Worm (Caenorhabditis elegans) whole organism, young adult: Measurements from ENCODE around the gene picc-1.

Source experiments
- B0261.1 ChIP-seq: sonication (generic microtip); optimal IDR thresholded peaks from 2 replicates; lab custom pipeline; 2016; ENCODE audit warnings: mild to moderate bottlenecking, missing genetic modification characterization, moderate library complexity, missing compliant biosample characterization
- B0336.3 ChIP-seq: fragments of 200-800 bp; sonication (Bioruptor generic); IDR thresholded peaks from 2 replicates; pipeline ENCODE4 v1.3.6; 2022; ENCODE audit warnings: missing genetic modification characterization, missing compliant biosample characterization
- C06A6.2 ChIP-seq: fragments of 200-800 bp; sonication (Bioruptor generic); conservative IDR thresholded peaks from 2 replicates; pipeline ENCODE4 v1.3.6; 2022; ENCODE audit warnings: missing genetic modification characterization, missing compliant biosample characterization
- C17E4.6 ChIP-seq: fragments of 200-800 bp; sonication (Bioruptor generic); IDR thresholded peaks from 2 replicates; pipeline ENCODE4 v1.3.6; 2022; ENCODE audit warnings: missing genetic modification reagents, missing genetic modification characterization, missing compliant biosample characterization
- D2030.7 ChIP-seq: fragments of 200-800 bp; sonication (Bioruptor generic); IDR thresholded peaks from 2 replicates; pipeline ENCODE4 v1.3.6; 2022; ENCODE audit warnings: missing genetic modification reagents, missing genetic modification characterization, missing compliant biosample characterization
- F22D6.2 ChIP-seq: sonication (generic microtip); optimal IDR thresholded peaks from 2 replicates; lab custom pipeline; 2016; ENCODE audit warnings: mild to moderate bottlenecking, missing genetic modification characterization, missing compliant biosample characterization
- F23B12.7 ChIP-seq: sonication (generic microtip); optimal IDR thresholded peaks from 2 replicates; lab custom pipeline; 2017; ENCODE audit warnings: missing genetic modification characterization, mild to moderate bottlenecking, missing compliant biosample characterization, antibody characterized with exemption, moderate library complexity; ENCODE audit not compliant: insufficient read depth
- F33H1.4 ChIP-seq: fragments of 200-800 bp; sonication (Bioruptor generic); IDR thresholded peaks from 2 replicates; pipeline ENCODE4 v1.3.6; 2022; ENCODE audit warnings: missing genetic modification reagents, missing genetic modification characterization, missing compliant biosample characterization
- F37B4.10 ChIP-seq: fragments of 200-800 bp; sonication (Bioruptor generic); IDR thresholded peaks from 2 replicates; pipeline ENCODE4 v1.3.6; 2022; ENCODE audit warnings: missing genetic modification characterization, missing compliant biosample characterization
- F39B2.1 ChIP-seq: fragments of 200-800 bp; sonication (Bioruptor generic); IDR thresholded peaks from 2 replicates; pipeline ENCODE4 v1.3.6; 2022; ENCODE audit warnings: missing genetic modification reagents, missing genetic modification characterization, missing compliant biosample characterization
- F57A8.1 ChIP-seq: fragments of 200-800 bp; sonication (Bioruptor generic); optimal IDR thresholded peaks from 2 replicates; lab custom pipeline; 2018; ENCODE audit warnings: mild to moderate bottlenecking, missing genetic modification characterization, moderate library complexity, missing compliant biosample characterization
- Y53F4B.3 ChIP-seq: fragments of 200-800 bp; sonication (Bioruptor generic); IDR thresholded peaks from 2 replicates; pipeline ENCODE4 v1.3.6; 2022; ENCODE audit warnings: missing genetic modification reagents, missing genetic modification characterization, missing compliant biosample characterization
- Y56A3A.18 ChIP-seq: fragments of 200-800 bp; sonication (Bioruptor generic); IDR thresholded peaks from 2 replicates; pipeline ENCODE4 v1.3.6; 2022; ENCODE audit warnings: missing genetic modification reagents, missing genetic modification characterization, missing compliant biosample characterization
- ZK185.1 ChIP-seq: sonication (generic microtip); optimal IDR thresholded peaks from 2 replicates; lab custom pipeline; 2016; ENCODE audit warnings: mild to moderate bottlenecking, missing genetic modification characterization, missing compliant biosample characterization; ENCODE audit not compliant: poor library complexity, severe bottlenecking
- akir-1 ChIP-seq: fragments of 200-800 bp; sonication (Bioruptor generic); optimal IDR thresholded peaks from 2 replicates; lab custom pipeline; 2018; ENCODE audit warnings: mild to moderate bottlenecking, missing genetic modification characterization, moderate library complexity, missing compliant biosample characterization
- attf-3 ChIP-seq: fragments of 200-800 bp; sonication (Bioruptor generic); conservative IDR thresholded peaks from 2 replicates; pipeline ENCODE4 v1.3.6; 2022; ENCODE audit warnings: missing genetic modification reagents, missing genetic modification characterization, missing compliant biosample characterization
- bed-2 ChIP-seq: fragments of 200-800 bp; sonication (Bioruptor generic); IDR thresholded peaks from 2 replicates; pipeline ENCODE4 v1.3.6; 2022; ENCODE audit warnings: missing genetic modification reagents, missing genetic modification characterization, missing compliant biosample characterization
- ccch-3 ChIP-seq: fragments of 200-800 bp; sonication (Bioruptor generic); optimal IDR thresholded peaks from 2 replicates; lab custom pipeline; 2018; ENCODE audit warnings: mild to moderate bottlenecking, missing genetic modification characterization, missing compliant biosample characterization
- cebp-2 ChIP-seq: fragments of 200-800 bp; sonication (Bioruptor generic); IDR thresholded peaks from 2 replicates; pipeline ENCODE4 v1.3.6; 2022; ENCODE audit warnings: missing genetic modification characterization, missing compliant biosample characterization
- ceh-100 ChIP-seq: fragments of 200-800 bp; sonication (Bioruptor generic); IDR thresholded peaks from 2 replicates; pipeline ENCODE4 v1.3.6; 2022; ENCODE audit warnings: missing genetic modification reagents, missing genetic modification characterization, missing compliant biosample characterization
- ceh-27 ChIP-seq: fragments of 200-800 bp; sonication (Bioruptor generic); optimal IDR thresholded peaks from 2 replicates; lab custom pipeline; 2018; ENCODE audit warnings: mild to moderate bottlenecking, missing genetic modification characterization, moderate library complexity, missing compliant biosample characterization
- ceh-91 ChIP-seq: fragments of 200-800 bp; sonication (Bioruptor generic); IDR thresholded peaks from 2 replicates; pipeline ENCODE4 v1.3.6; 2022; ENCODE audit warnings: missing genetic modification reagents, missing genetic modification characterization, missing compliant biosample characterization
- dox-1 ChIP-seq: fragments of 200-800 bp; sonication (Bioruptor generic); IDR thresholded peaks from 2 replicates; pipeline ENCODE4 v1.3.6; 2022; ENCODE audit warnings: missing genetic modification reagents, missing genetic modification characterization, missing compliant biosample characterization
- ekl-4 ChIP-seq: fragments of 200-800 bp; sonication (Bioruptor generic); IDR thresholded peaks from 2 replicates; pipeline ENCODE4 v1.3.6; 2022; ENCODE audit warnings: missing genetic modification reagents, missing genetic modification characterization, missing compliant biosample characterization
- ets-4 ChIP-seq: fragments of 200-800 bp; sonication (Bioruptor generic); optimal IDR thresholded peaks from 2 replicates; lab custom pipeline; 2018; ENCODE audit warnings: mild to moderate bottlenecking, missing genetic modification characterization, missing compliant biosample characterization
- fkh-3 ChIP-seq: sonication (generic microtip); optimal IDR thresholded peaks from 2 replicates; lab custom pipeline; 2016; ENCODE audit warnings: mild to moderate bottlenecking, missing genetic modification characterization, missing compliant biosample characterization
- him-1 ChIP-seq: sonication (generic microtip); optimal IDR thresholded peaks from 2 replicates; lab custom pipeline; 2016; ENCODE audit warnings: missing genotype, missing genetic modification reagents, missing genetic modification characterization, missing compliant biosample characterization
- hlh-12 ChIP-seq: sonication (generic microtip); optimal IDR thresholded peaks from 2 replicates; lab custom pipeline; 2016; ENCODE audit warnings: missing genetic modification characterization, missing compliant biosample characterization
- lin-40 ChIP-seq: sonication (generic microtip); optimal IDR thresholded peaks from 2 replicates; lab custom pipeline; 2016; ENCODE audit warnings: missing genetic modification characterization, mild to moderate bottlenecking, missing compliant biosample characterization, missing genotype, missing genetic modification reagents
- lsy-27 ChIP-seq: sonication (generic microtip); optimal IDR thresholded peaks from 2 replicates; lab custom pipeline; 2017; ENCODE audit warnings: missing genetic modification characterization, mild to moderate bottlenecking, missing compliant biosample characterization, antibody characterized with exemption, missing genotype, borderline replicate concordance; ENCODE audit not compliant: insufficient read depth
- madf-8 ChIP-seq: fragments of 200-800 bp; sonication (Bioruptor generic); conservative IDR thresholded peaks from 2 replicates; pipeline ENCODE4 v1.3.6; 2022; ENCODE audit warnings: missing genetic modification reagents, missing genetic modification characterization, missing compliant biosample characterization
- nfya-1 ChIP-seq: sonication (generic microtip); optimal IDR thresholded peaks from 2 replicates; lab custom pipeline; 2017; ENCODE audit warnings: antibody characterized with exemption, missing compliant biosample characterization, missing genetic modification characterization, borderline replicate concordance; ENCODE audit not compliant: insufficient read depth
- nhr-120 ChIP-seq: fragments of 200-800 bp; sonication (Bioruptor generic); IDR thresholded peaks from 2 replicates; pipeline ENCODE4 v1.3.6; 2022; ENCODE audit warnings: missing genetic modification characterization, missing compliant biosample characterization
- nhr-80 ChIP-seq: sonication (generic microtip); optimal IDR thresholded peaks from 2 replicates; lab custom pipeline; 2016; ENCODE audit warnings: missing genetic modification characterization, missing compliant biosample characterization
- pbrm-1 ChIP-seq: fragments of 200-800 bp; sonication (Bioruptor generic); IDR thresholded peaks from 2 replicates; pipeline ENCODE4 v1.3.6; 2022; ENCODE audit warnings: missing genetic modification reagents, missing genetic modification characterization, missing compliant biosample characterization
- rcor-1 ChIP-seq: fragments of 200-800 bp; sonication (Bioruptor generic); IDR thresholded peaks from 2 replicates; pipeline ENCODE4 v1.3.6; 2022; ENCODE audit warnings: missing genetic modification reagents, missing genetic modification characterization, missing compliant biosample characterization
- repo-1 ChIP-seq: sonication (generic microtip); optimal IDR thresholded peaks from 2 replicates; lab custom pipeline; 2017; ENCODE audit warnings: mild to moderate bottlenecking, missing genetic modification characterization, missing compliant biosample characterization
- rpc-1 ChIP-seq, 2 experiments: fragments of 150-350 bp in 1 of 2; sonication (generic microtip) in 1 of 2; optimal IDR thresholded peaks; 2 replicates each; lab custom pipeline; 2014 to 2018; ENCODE audit warnings: missing biosample characterization in 1 of 2, missing genetic modification characterization in 1 of 2, missing genetic modification reagents in 1 of 2, missing genotype in 1 of 2
- sdz-38 ChIP-seq: sonication (generic microtip); optimal IDR thresholded peaks from 2 replicates; lab custom pipeline; 2016; ENCODE audit warnings: missing genotype, missing genetic modification characterization, missing compliant biosample characterization
- snpc-3.4 ChIP-seq: sonication (generic microtip); optimal IDR thresholded peaks from 2 replicates; lab custom pipeline; 2017; ENCODE audit warnings: missing genetic modification characterization, mild to moderate bottlenecking, missing compliant biosample characterization, antibody characterized with exemption, moderate library complexity, missing genotype, missing genetic modification reagents
- sptf-2 ChIP-seq: fragments of 200-800 bp; sonication (Bioruptor generic); optimal IDR thresholded peaks from 2 replicates; lab custom pipeline; 2018; ENCODE audit warnings: mild to moderate bottlenecking, missing genetic modification characterization, missing compliant biosample characterization
- unc-130 ChIP-seq: sonication (generic microtip); optimal IDR thresholded peaks from 2 replicates; lab custom pipeline; 2016; ENCODE audit warnings: missing genetic modification reagents, missing genetic modification characterization, missing compliant biosample characterization
- unc-62 ChIP-seq: fragments of 150-350 bp; optimal IDR thresholded peaks from 2 replicates; lab custom pipeline; 2014; ENCODE audit warnings: missing biosample characterization, missing genetic modification reagents, missing genetic modification characterization
- zfh-2 ChIP-seq: fragments of 200-800 bp; sonication (Bioruptor generic); conservative IDR thresholded peaks from 2 replicates; pipeline ENCODE4 v1.3.6; 2022; ENCODE audit warnings: missing genetic modification reagents, missing genetic modification characterization, missing compliant biosample characterization
- ztf-25 ChIP-seq: fragments of 200-800 bp; sonication (Bioruptor generic); IDR thresholded peaks from 2 replicates; pipeline ENCODE4 v1.3.6; 2022; ENCODE audit warnings: missing genetic modification reagents, missing genetic modification characterization, missing compliant biosample characterization
- ztf-28 ChIP-seq: fragments of 200-800 bp; sonication (Bioruptor generic); IDR thresholded peaks from 2 replicates; pipeline ENCODE4 v1.3.6; 2022; ENCODE audit warnings: missing genetic modification reagents, missing genetic modification characterization, missing compliant biosample characterization
- ztf-3 ChIP-seq: fragments of 200-800 bp; sonication (Bioruptor generic); optimal IDR thresholded peaks from 2 replicates; lab custom pipeline; 2018; ENCODE audit warnings: mild to moderate bottlenecking, missing genetic modification characterization, missing compliant biosample characterization

picc-1 gene

DNA sequence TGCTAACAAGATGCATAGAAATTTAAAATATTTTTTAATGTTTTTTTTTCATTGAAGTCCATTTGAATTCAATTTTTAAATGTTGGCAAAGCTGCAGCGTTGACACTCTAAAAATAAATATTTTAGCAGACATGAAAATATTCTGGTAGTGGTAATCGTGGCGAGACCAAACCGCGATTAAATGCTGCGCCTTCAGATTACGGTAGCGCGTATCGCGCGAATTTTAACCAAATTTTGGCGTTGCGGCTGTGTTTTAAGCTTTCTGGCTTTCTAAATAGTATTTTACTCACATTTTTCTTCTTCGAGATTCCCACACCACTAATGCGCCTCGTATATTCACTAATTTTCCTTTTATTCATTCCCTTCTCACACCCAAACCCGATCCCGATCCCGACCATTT, 22.7 kb upstream of the picc-1 start, which contains the start of gene cpg-4 (continued):
- TF ChIP-seq ztf-3 (GFP tag; lab: Kevin White, UChicago) (no peak), Y56A3A.18 (GFP tag; lab: Robert Waterston, UW) (no peak), B0336.3 (no peak), bed-2 (GFP tag; lab: Robert Waterston, UW) (no peak), lin-40 (no peak), F23B12.7 (tag; lab: Kevin White, UChicago) (peak; percentile 56), ZK185.1 (tag; lab: Kevin White, UChicago) (no peak), ceh-91 (GFP tag; lab: Robert Waterston, UW) (peak; percentile 85), C06A6.2 (GFP tag; lab: Robert Waterston, UW) (no peak), lsy-27 (tag; lab: Kevin White, UChicago) (no peak), ceh-100 (GFP tag; lab: Robert Waterston, UW) (no peak), nhr-80 (tag; lab: Kevin White, UChicago) (no peak), dox-1 (GFP tag; lab: Robert Waterston, UW) (no peak; the same call in 1 of the 2 replicates), hlh-12 (tag; lab: Kevin White, UChicago) (no peak), unc-130 (GFP tag; lab: Kevin White, UChicago) (no peak), ets-4 (no peak), fkh-3 (tag; lab: Kevin White, UChicago) (no peak), akir-1 (GFP tag; lab: Kevin White, UChicago) (no peak), cebp-2 (GFP tag; lab: Robert Waterston, UW) (no peak), sptf-2 (GFP tag; lab: Kevin White, UChicago) (no peak), D2030.7 (GFP tag; lab: Robert Waterston, UW) (peak; percentile 79), attf-3 (0 out of 2 replicates have a peak, but pooled peaks have one; percentile 17), rcor-1 (GFP tag; lab: Robert Waterston, UW) (peak; percentile 75; the same call in 1 of the 2 replicates), nfya-1 (no peak), zfh-2 (GFP tag; lab: Robert Waterston, UW) (no peak), Y53F4B.3 (GFP tag; lab: Robert Waterston, UW) (no peak), F39B2.1 (GFP tag; lab: Robert Waterston, UW) (no peak), ccch-3 (GFP tag; lab: Kevin White, UChicago) (no peak), ekl-4 (peak; percentile 53; the same call in 1 of the 2 replicates), F33H1.4 (peak; percentile 97), F57A8.1 (no peak), unc-62 (GFP tag; lab: Kevin White, UChicago) (no peak), C17E4.6 (GFP tag; lab: Robert Waterston, UW) (no peak), rpc-1 (optimal IDR thresholded peaks at IDR 0.05; lab: Kevin White, UChicago) (no peak), rpc-1 (tag; optimal IDR thresholded peaks at IDR 0.05; lab: Kevin White, UChicago) (no peak), ztf-28 (no peak), B0261.1 (tag; lab: Kevin White, UChicago) (no peak), ceh-27 (no peak), F22D6.2 (tag; lab: Kevin White, UChicago) (no peak), him-1 (tag; lab: Kevin White, UChicago) (no peak), madf-8 (GFP tag; lab: Robert Waterston, UW) (peak; percentile 98), ztf-25 (GFP tag; lab: Robert Waterston, UW) (no peak), sdz-38 (no peak), nhr-120 (GFP tag; lab: Robert Waterston, UW) (no peak), F37B4.10 (GFP tag; lab: Robert Waterston, UW) (no peak), pbrm-1 (GFP tag; lab: Robert Waterston, UW) (no peak), repo-1 (tag; lab: Kevin White, UChicago) (no peak), snpc-3.4 (tag; lab: Kevin White, UChicago) (peak; percentile 61)
